Worm (Caenorhabditis elegans) whole organism, L4 larva: ENCODE data around the gene F35A5.8.

ENCODE experiments used
- aha-1 ChIP-seq: fragments of 150-350 bp; peaks from one replicate; lab custom pipeline; 2014; ENCODE audit warnings: missing biosample characterization, missing genetic modification characterization
- ceh-82 ChIP-seq: sonication (generic microtip); optimal IDR thresholded peaks from 2 replicates; lab custom pipeline; 2017; ENCODE audit warnings: missing biosample characterization, missing genetic modification characterization
- ces-1 ChIP-seq: fragments of 150-350 bp; sonication (generic microtip); optimal IDR thresholded peaks from 4 replicates; lab custom pipeline; 2014; ENCODE audit warnings: missing biosample characterization, missing genetic modification reagents, missing genetic modification characterization
- daf-16 ChIP-seq, 3 experiments: sonication (generic microtip); optimal IDR thresholded peaks; 2 replicates each; lab custom pipeline; 2016 to 2017; ENCODE audit warnings: missing genetic modification characterization in 3 of 3, missing genetic modification reagents in 3 of 3, mild to moderate bottlenecking in 2 of 3, missing compliant biosample characterization in 2 of 3, missing biosample characterization in 1 of 3, moderate library complexity in 1 of 3
- daf-19 ChIP-seq: fragments of 200-800 bp; sonication (Bioruptor generic); conservative IDR thresholded peaks from 2 replicates; pipeline ENCODE4 v1.3.6; 2022; ENCODE audit warnings: missing genetic modification characterization, missing compliant biosample characterization
- egl-27 ChIP-seq: sonication (generic microtip); optimal IDR thresholded peaks from 3 replicates; lab custom pipeline; 2017; ENCODE audit warnings: missing biosample characterization, missing genetic modification reagents, missing genetic modification characterization
- fkh-10 ChIP-seq: fragments of 150-350 bp; optimal IDR thresholded peaks from 2 replicates; lab custom pipeline; 2014; ENCODE audit warnings: missing biosample characterization, missing genetic modification reagents, missing genetic modification characterization
- fos-1 ChIP-seq: fragments of 150-350 bp; optimal IDR thresholded peaks from 2 replicates; lab custom pipeline; 2014; ENCODE audit warnings: missing biosample characterization, missing genetic modification characterization
- lin-13 ChIP-seq: fragments of 150-350 bp; optimal IDR thresholded peaks from 2 replicates; lab custom pipeline; 2014; ENCODE audit warnings: missing biosample characterization, missing genetic modification reagents, missing genetic modification characterization
- lin-15B ChIP-seq: fragments of 150-350 bp; sonication (generic microtip); optimal IDR thresholded peaks from 3 replicates; lab custom pipeline; 2014; ENCODE audit warnings: missing biosample characterization, missing genetic modification characterization
- lsy-2 ChIP-seq, 2 experiments: fragments of 150-350 bp in 1 of 2; sonication (generic microtip) in 1 of 2; optimal IDR thresholded peaks; 2 replicates each; lab custom pipeline; 2014 to 2017; ENCODE audit warnings: missing biosample characterization in 2 of 2, missing genetic modification characterization in 2 of 2
- zag-1 ChIP-seq: fragments of 150-350 bp; optimal IDR thresholded peaks from 2 replicates; lab custom pipeline; 2014; ENCODE audit warnings: missing biosample characterization, missing genetic modification characterization

DNA sequence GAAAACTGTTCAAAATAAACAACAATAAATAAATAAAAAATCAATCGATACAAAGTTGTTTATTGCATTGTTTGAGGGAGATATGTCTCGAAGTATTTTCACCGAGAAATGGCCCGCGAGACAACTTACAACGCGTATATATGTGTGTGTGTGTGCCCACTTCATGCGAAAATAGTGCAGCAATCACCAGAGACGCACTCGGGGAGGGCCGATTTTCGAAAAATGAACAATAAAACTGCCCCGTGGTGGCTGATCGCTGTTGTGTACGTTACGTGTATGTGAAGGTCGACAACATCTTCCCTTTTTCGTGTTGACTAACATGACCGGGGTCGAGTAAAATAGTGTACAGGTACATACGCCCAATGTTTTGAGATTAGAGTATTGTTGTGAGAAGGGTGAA, 14.8 kb downstream of the F35A5.8 start:
- TF ChIP-seq fos-1, result no peak
- no peak for TF ChIP-seq zag-1 (tag; lab: Kevin White, UChicago)
- no peak for TF ChIP-seq daf-19 (GFP tag; lab: Robert Waterston, UW)
- no peak for TF ChIP-seq lin-13 (GFP tag; lab: Kevin White, UChicago)
- TF ChIP-seq egl-27 (tag; lab: Kevin White, UChicago), result no peak
- peak in 1 of 2 experiments; percentile 30 for TF ChIP-seq lsy-2 (tag; optimal IDR thresholded peaks at IDR 0.05; lab: Kevin White, UChicago)
- TF ChIP-seq aha-1 (tag; lab: Kevin White, UChicago), result peak; percentile 91
- no peak for TF ChIP-seq fkh-10 (GFP tag; lab: Kevin White, UChicago)
- TF ChIP-seq lin-15B (tag; lab: Kevin White, UChicago), result no peak
- TF ChIP-seq ces-1, result no peak
- peak in 1 of 2 experiments; percentile 93 for TF ChIP-seq daf-16 (GFP tag; optimal IDR thresholded peaks at IDR 0.05; lab: Kevin White, UChicago)
- peak; percentile 44 for TF ChIP-seq daf-16 (tag; optimal IDR thresholded peaks at IDR 0.05; lab: Kevin White, UChicago)
- no peak for TF ChIP-seq ceh-82
